In the genomic region with DNA sequence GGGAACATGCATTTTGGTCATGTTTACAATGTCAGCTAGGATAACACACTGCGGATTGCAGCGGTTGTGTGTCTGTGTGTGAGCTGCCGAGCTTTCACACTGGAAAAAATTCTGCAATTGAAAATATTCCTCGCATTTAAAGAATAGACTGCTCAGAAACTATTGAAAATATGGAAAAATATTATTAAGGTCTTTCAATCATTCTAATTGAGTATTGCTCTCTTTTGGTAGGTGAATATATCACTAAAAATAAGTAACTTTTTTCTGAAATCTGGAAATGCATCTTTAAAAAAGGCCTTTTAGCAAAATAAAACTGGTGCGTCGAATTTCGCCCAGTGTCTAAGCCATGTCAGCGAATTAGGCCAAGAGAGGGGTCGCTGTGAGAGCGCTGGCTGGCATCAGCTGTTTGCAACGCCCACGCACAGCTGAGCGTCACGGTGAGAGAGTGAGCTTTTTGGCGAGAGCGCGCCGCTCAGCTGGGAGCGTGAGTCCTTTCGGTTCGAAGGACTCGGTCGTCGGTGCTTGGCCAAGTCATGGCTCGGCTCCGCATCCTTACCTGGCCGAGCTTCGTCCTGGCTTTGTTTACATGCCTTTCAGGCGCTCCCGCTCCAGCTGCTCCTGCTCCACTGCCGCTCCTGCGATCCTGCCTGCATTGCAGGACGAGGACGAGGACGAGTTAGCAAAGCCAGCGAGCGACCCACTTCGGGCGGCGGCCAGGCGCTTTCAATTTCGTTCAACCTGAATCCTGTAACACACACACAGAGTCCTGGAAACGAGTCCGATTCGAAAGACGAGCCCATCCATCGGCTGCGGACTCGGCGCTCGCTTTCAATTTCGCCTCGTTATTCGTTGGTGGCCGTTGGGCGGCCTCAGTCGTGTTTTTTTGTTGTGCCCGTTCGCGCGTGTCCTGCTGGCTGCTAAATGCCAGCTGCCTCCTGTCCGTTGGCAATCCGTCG, we compare ENCODE assay signal across 1 fruit fly cellular context.
TF ChIP-seq lines count a peak whose summit lies in the region.

A gene (plus strand): TSS at position 864 of the 956 bp plus-strand sequence.

TF ChIP-seq in whole organism, embryonic, 481 proteins besides CTCF, POLR2A, EP300 and RAD21 (continued from another document and continues in another):
- TF ChIP-seq scrt (GFP tag; optimal IDR thresholded peaks at IDR 0.05; lab: Kevin White, UChicago), result peak; percentile 24
- TF ChIP-seq CG8388 (GFP tag; optimal IDR thresholded peaks at IDR 0.05; lab: Kevin White, UChicago), result no peak
- TF ChIP-seq CG17385 (GFP tag; optimal IDR thresholded peaks at IDR 0.05; lab: Kevin White, UChicago), result peak; percentile 39
- no peak for TF ChIP-seq Dad (GFP tag; optimal IDR thresholded peaks at IDR 0.05; lab: Kevin White, UChicago)
- TF ChIP-seq ftz-f1 (GFP tag; optimal IDR thresholded peaks at IDR 0.05; lab: Kevin White, UChicago), result no peak
- no peak for TF ChIP-seq CG4404 (GFP tag; IDR thresholded peaks at IDR 0.05; lab: Robert Waterston, UW)
- TF ChIP-seq z (GFP tag; IDR thresholded peaks at IDR 0.05; lab: Robert Waterston, UW), result no peak
- no peak for TF ChIP-seq unc-4 (GFP tag; IDR thresholded peaks at IDR 0.05; lab: Robert Waterston, UW; ENCODE audit: partially characterized antibody)
- TF ChIP-seq MBD-R2 (GFP tag; IDR thresholded peaks at IDR 0.05; lab: Robert Waterston, UW), result no peak
- no peak for TF ChIP-seq CG2889 (GFP tag; IDR thresholded peaks at IDR 0.05; lab: Robert Waterston, UW)
- no peak for TF ChIP-seq CG14965 (GFP tag; optimal IDR thresholded peaks at IDR 0.05; lab: Kevin White, UChicago; ENCODE audit: borderline replicate concordance)
- no peak for TF ChIP-seq ci (GFP tag; IDR thresholded peaks at IDR 0.05; lab: Robert Waterston, UW)
- TF ChIP-seq CG11456 (GFP tag; IDR thresholded peaks at IDR 0.05; lab: Robert Waterston, UW), result no peak
- peak; percentile 20 for TF ChIP-seq HLH54F (GFP tag; optimal IDR thresholded peaks at IDR 0.05; lab: Kevin White, UChicago)
- no peak for TF ChIP-seq al (GFP tag; IDR thresholded peaks at IDR 0.05; lab: Robert Waterston, UW)
- TF ChIP-seq fru (optimal IDR thresholded peaks at IDR 0.05; lab: Kevin White, UChicago), result no peak
- no peak for TF ChIP-seq CG7357 (GFP tag; IDR thresholded peaks at IDR 0.05; lab: Robert Waterston, UW)
- no peak for TF ChIP-seq E2f2 (GFP tag; IDR thresholded peaks at IDR 0.05; lab: Robert Waterston, UW)
- no peak for TF ChIP-seq toy (GFP tag; IDR thresholded peaks at IDR 0.05; lab: Robert Waterston, UW)
- TF ChIP-seq knrl (GFP tag; IDR thresholded peaks at IDR 0.05; lab: Robert Waterston, UW; ENCODE audit: partially characterized antibody), result no peak
- TF ChIP-seq gem (tag; optimal IDR thresholded peaks at IDR 0.05; lab: Kevin White, UChicago), result peak; percentile 52
- TF ChIP-seq Taf1 (GFP tag; IDR thresholded peaks at IDR 0.05; lab: Robert Waterston, UW), result no peak
- TF ChIP-seq CG8924 (tag; optimal IDR thresholded peaks at IDR 0.05; lab: Kevin White, UChicago), result no peak
- no peak for TF ChIP-seq tgo (GFP tag; IDR thresholded peaks at IDR 0.05; lab: Robert Waterston, UW)
- peak; percentile 9; the same call in 1 of the 2 replicates for TF ChIP-seq CG31224 (GFP tag; IDR thresholded peaks at IDR 0.05; lab: Robert Waterston, UW)
- TF ChIP-seq lov (optimal IDR thresholded peaks at IDR 0.05; lab: Kevin White, UChicago), result no peak
- TF ChIP-seq lov (GFP tag; IDR thresholded peaks at IDR 0.05; lab: Robert Waterston, UW), result no peak
- no peak for TF ChIP-seq Nf-YA (GFP tag; IDR thresholded peaks at IDR 0.05; lab: Robert Waterston, UW)
- no peak for TF ChIP-seq CG4707 (GFP tag; optimal IDR thresholded peaks at IDR 0.05; lab: Kevin White, UChicago)
- TF ChIP-seq jigr1 (GFP tag; IDR thresholded peaks at IDR 0.05; lab: Robert Waterston, UW), result no peak
- TF ChIP-seq CG6175 (GFP tag; IDR thresholded peaks at IDR 0.05; lab: Robert Waterston, UW), result no peak
- no peak for TF ChIP-seq CG18011 (GFP tag; optimal IDR thresholded peaks at IDR 0.05; lab: Kevin White, UChicago)
- peak; percentile 93 for TF ChIP-seq Deaf1 (tag; optimal IDR thresholded peaks at IDR 0.05; lab: Kevin White, UChicago)
- no peak for TF ChIP-seq pan (optimal IDR thresholded peaks at IDR 0.05; lab: Kevin White, UChicago)
- no peak for TF ChIP-seq pan (GFP tag; optimal IDR thresholded peaks at IDR 0.05 in 1 of 2, IDR thresholded peaks at IDR 0.05 in 1 of 2)
- no peak for TF ChIP-seq CG5245 (GFP tag; optimal IDR thresholded peaks at IDR 0.05; lab: Kevin White, UChicago)
- no peak for TF ChIP-seq CG4360 (GFP tag; IDR thresholded peaks at IDR 0.05; lab: Robert Waterston, UW)
- TF ChIP-seq tll (GFP tag; optimal IDR thresholded peaks at IDR 0.05; lab: Kevin White, UChicago), result no peak
- TF ChIP-seq Sry-β (GFP tag; optimal IDR thresholded peaks at IDR 0.05; lab: Kevin White, UChicago), result no peak
- TF ChIP-seq CG10959 (GFP tag; IDR thresholded peaks at IDR 0.05; lab: Robert Waterston, UW), result no peak
- TF ChIP-seq Hand (GFP tag; optimal IDR thresholded peaks at IDR 0.05; lab: Kevin White, UChicago), result peak; percentile 47
- TF ChIP-seq CG18764 (GFP tag; optimal IDR thresholded peaks at IDR 0.05; lab: Kevin White, UChicago), result no peak
- no peak for TF ChIP-seq CG6654 (GFP tag; optimal IDR thresholded peaks at IDR 0.05; lab: Kevin White, UChicago)
- TF ChIP-seq corto (GFP tag; optimal IDR thresholded peaks at IDR 0.05; lab: Kevin White, UChicago), result no peak
- TF ChIP-seq CG2120 (GFP tag; optimal IDR thresholded peaks at IDR 0.05; lab: Kevin White, UChicago), result peak; percentile 73
- TF ChIP-seq odd (GFP tag; optimal IDR thresholded peaks at IDR 0.05; lab: Kevin White, UChicago), result no peak
- no peak for TF ChIP-seq klu (GFP tag; IDR thresholded peaks at IDR 0.05; lab: Robert Waterston, UW)
- no peak for TF ChIP-seq TFAM (GFP tag; optimal IDR thresholded peaks at IDR 0.05; lab: Kevin White, UChicago)
- no peak for TF ChIP-seq disco-r (GFP tag; optimal IDR thresholded peaks at IDR 0.05; lab: Kevin White, UChicago)
- no peak for TF ChIP-seq CG1603 (tag; optimal IDR thresholded peaks at IDR 0.05; lab: Kevin White, UChicago)
- TF ChIP-seq CG7786 (GFP tag; optimal IDR thresholded peaks at IDR 0.05; lab: Kevin White, UChicago), result no peak
- TF ChIP-seq gce (GFP tag; IDR thresholded peaks at IDR 0.05; lab: Robert Waterston, UW), result no peak
- TF ChIP-seq bsh (GFP tag; optimal IDR thresholded peaks at IDR 0.05; lab: Kevin White, UChicago), result no peak
- peak; percentile 67 for TF ChIP-seq CG7556 (GFP tag; optimal IDR thresholded peaks at IDR 0.05; lab: Kevin White, UChicago)
- TF ChIP-seq CG8944 (GFP tag; optimal IDR thresholded peaks at IDR 0.05; lab: Kevin White, UChicago), result no peak
- TF ChIP-seq Dref (GFP tag; IDR thresholded peaks at IDR 0.05; lab: Robert Waterston, UW), result no peak
- peak; percentile 48 for TF ChIP-seq dmrt99B (tag; optimal IDR thresholded peaks at IDR 0.05; lab: Kevin White, UChicago)
- TF ChIP-seq Ets65A (GFP tag; lab: Kevin White, UChicago), result peak; percentile 68
- TF ChIP-seq lola (GFP tag; optimal IDR thresholded peaks at IDR 0.05; lab: Kevin White, UChicago), result no peak
- TF ChIP-seq B-H1 (GFP tag; IDR thresholded peaks at IDR 0.05; lab: Robert Waterston, UW), result no peak
- no peak for TF ChIP-seq CG2202 (tag; optimal IDR thresholded peaks at IDR 0.05; lab: Kevin White, UChicago)
- no peak for TF ChIP-seq sd (tag; optimal IDR thresholded peaks at IDR 0.05; lab: Kevin White, UChicago)
- TF ChIP-seq Myb (GFP tag; optimal IDR thresholded peaks at IDR 0.05; lab: Kevin White, UChicago), result no peak
- TF ChIP-seq h (optimal IDR thresholded peaks at IDR 0.05; lab: Kevin White, UChicago), result no peak
- no peak for TF ChIP-seq CG14014 (GFP tag; IDR thresholded peaks at IDR 0.05; lab: Robert Waterston, UW)
- TF ChIP-seq luna (GFP tag; optimal IDR thresholded peaks at IDR 0.05; lab: Kevin White, UChicago), result no peak
- TF ChIP-seq sug (tag; optimal IDR thresholded peaks at IDR 0.05; lab: Kevin White, UChicago), result no peak
- peak; percentile 25 for TF ChIP-seq bcd (GFP tag; optimal IDR thresholded peaks at IDR 0.05; lab: Kevin White, UChicago)
- no peak for TF ChIP-seq CG16813 (GFP tag; IDR thresholded peaks at IDR 0.05; lab: Robert Waterston, UW; ENCODE audit: partially characterized antibody)
- peak; percentile 11 for TF ChIP-seq pnt (GFP tag; optimal IDR thresholded peaks at IDR 0.05; lab: Kevin White, UChicago)
- TF ChIP-seq CG18476 (GFP tag; optimal IDR thresholded peaks at IDR 0.05; lab: Kevin White, UChicago), result no peak
- no peak for TF ChIP-seq CG18262 (tag; optimal IDR thresholded peaks at IDR 0.05; lab: Kevin White, UChicago)
- no peak for TF ChIP-seq CG6765 (GFP tag; optimal IDR thresholded peaks at IDR 0.05; lab: Kevin White, UChicago)
- no peak for TF ChIP-seq Ssrp (tag; optimal IDR thresholded peaks at IDR 0.05; lab: Kevin White, UChicago)
- no peak for TF ChIP-seq ash1 (GFP tag; optimal IDR thresholded peaks at IDR 0.05; lab: Kevin White, UChicago)
- TF ChIP-seq CG7745 (tag; optimal IDR thresholded peaks at IDR 0.05; lab: Kevin White, UChicago), result no peak
- no peak for TF ChIP-seq CG3995 (GFP tag; optimal IDR thresholded peaks at IDR 0.05; lab: Kevin White, UChicago)
- no peak for TF ChIP-seq PHDP (tag; optimal IDR thresholded peaks at IDR 0.05; lab: Kevin White, UChicago)
- no peak for TF ChIP-seq CG8290 (GFP tag; optimal IDR thresholded peaks at IDR 0.05; lab: Kevin White, UChicago)
- no peak for TF ChIP-seq CG8290 (tag; optimal IDR thresholded peaks at IDR 0.05; lab: Kevin White, UChicago)
- no peak for TF ChIP-seq sc (optimal IDR thresholded peaks at IDR 0.05; lab: Kevin White, UChicago)
- TF ChIP-seq sc (GFP tag; optimal IDR thresholded peaks at IDR 0.05; lab: Kevin White, UChicago), result no peak
- TF ChIP-seq CG17802 (tag; optimal IDR thresholded peaks at IDR 0.05; lab: Kevin White, UChicago), result no peak
- no peak for TF ChIP-seq NC2α (GFP tag; optimal IDR thresholded peaks at IDR 0.05; lab: Kevin White, UChicago)
- TF ChIP-seq CG17359 (tag; optimal IDR thresholded peaks at IDR 0.05; lab: Kevin White, UChicago), result no peak
- TF ChIP-seq CG43689 (GFP tag; IDR thresholded peaks at IDR 0.05; lab: Robert Waterston, UW), result no peak
- peak; percentile 8 for TF ChIP-seq BtbVII (GFP tag; optimal IDR thresholded peaks at IDR 0.05; lab: Kevin White, UChicago)
- peak; percentile 14 for TF ChIP-seq CG16815 (GFP tag; optimal IDR thresholded peaks at IDR 0.05; lab: Kevin White, UChicago)
- TF ChIP-seq jumu (GFP tag; optimal IDR thresholded peaks at IDR 0.05; lab: Kevin White, UChicago), result peak; percentile 4
- no peak for TF ChIP-seq pita (GFP tag; optimal IDR thresholded peaks at IDR 0.05; lab: Kevin White, UChicago)
- TF ChIP-seq tin (GFP tag; optimal IDR thresholded peaks at IDR 0.05; lab: Kevin White, UChicago), result no peak
- TF ChIP-seq sr (GFP tag; IDR thresholded peaks at IDR 0.05; lab: Robert Waterston, UW), result no peak
- TF ChIP-seq CG3726 (GFP tag; IDR thresholded peaks at IDR 0.05; lab: Robert Waterston, UW), result no peak
- TF ChIP-seq CG8765 (GFP tag; IDR thresholded peaks at IDR 0.05; lab: Robert Waterston, UW), result no peak
- no peak for TF ChIP-seq CG30431 (GFP tag; optimal IDR thresholded peaks at IDR 0.05; lab: Kevin White, UChicago)
- no peak for TF ChIP-seq zen (tag; optimal IDR thresholded peaks at IDR 0.05; lab: Kevin White, UChicago)
- TF ChIP-seq Doc2 (GFP tag; IDR thresholded peaks at IDR 0.05; lab: Robert Waterston, UW), result no peak
- no peak for TF ChIP-seq ems (GFP tag; optimal IDR thresholded peaks at IDR 0.05; lab: Kevin White, UChicago)
- TF ChIP-seq zf30C (GFP tag; optimal IDR thresholded peaks at IDR 0.05; lab: Kevin White, UChicago), result no peak
- no peak for TF ChIP-seq CG4282 (GFP tag; optimal IDR thresholded peaks at IDR 0.05; lab: Kevin White, UChicago)
- TF ChIP-seq Vsx1 (GFP tag; optimal IDR thresholded peaks at IDR 0.05; lab: Kevin White, UChicago), result no peak
- no peak; the same call in 2 of the 3 replicates for TF ChIP-seq row (GFP tag; IDR thresholded peaks at IDR 0.05; lab: Robert Waterston, UW)
- TF ChIP-seq ab (GFP tag; optimal IDR thresholded peaks at IDR 0.05; lab: Kevin White, UChicago), result no peak
- TF ChIP-seq cg (GFP tag; optimal IDR thresholded peaks at IDR 0.05; lab: Kevin White, UChicago), result no peak
- TF ChIP-seq Fer1 (GFP tag; optimal IDR thresholded peaks at IDR 0.05; lab: Kevin White, UChicago), result peak; percentile 62
- TF ChIP-seq Hr51 (GFP tag; optimal IDR thresholded peaks at IDR 0.05; lab: Kevin White, UChicago), result peak in 1 of 2 experiments; percentile 58
- no peak for TF ChIP-seq Nf-YB (GFP tag; optimal IDR thresholded peaks at IDR 0.05; lab: Kevin White, UChicago)
- peak; percentile 69 for TF ChIP-seq Hmr (GFP tag; optimal IDR thresholded peaks at IDR 0.05; lab: Kevin White, UChicago)
- TF ChIP-seq vfl (GFP tag; optimal IDR thresholded peaks at IDR 0.05; lab: Kevin White, UChicago), result no peak
- TF ChIP-seq cad (GFP tag; optimal IDR thresholded peaks at IDR 0.05; lab: Kevin White, UChicago), result no peak
- no peak for TF ChIP-seq lbe (GFP tag; optimal IDR thresholded peaks at IDR 0.05; lab: Kevin White, UChicago)
- peak; percentile 20 for TF ChIP-seq ind (GFP tag; optimal IDR thresholded peaks at IDR 0.05; lab: Kevin White, UChicago)
- TF ChIP-seq CkIIα-i1 (GFP tag; IDR thresholded peaks at IDR 0.05; lab: Robert Waterston, UW), result no peak
- no peak for TF ChIP-seq CG42726 (GFP tag; IDR thresholded peaks at IDR 0.05; lab: Robert Waterston, UW; ENCODE audit: partially characterized antibody)
- TF ChIP-seq Dip2 (GFP tag; IDR thresholded peaks at IDR 0.05; lab: Robert Waterston, UW), result no peak
- TF ChIP-seq gsb (GFP tag; IDR thresholded peaks at IDR 0.05; lab: Robert Waterston, UW), result no peak
- no peak for TF ChIP-seq CG12769 (tag; optimal IDR thresholded peaks at IDR 0.05; lab: Kevin White, UChicago)
- TF ChIP-seq CG12104 (GFP tag; optimal IDR thresholded peaks at IDR 0.05; lab: Kevin White, UChicago), result no peak
- no peak for TF ChIP-seq org-1 (GFP tag; optimal IDR thresholded peaks at IDR 0.05; lab: Kevin White, UChicago)
- TF ChIP-seq schlank (tag; optimal IDR thresholded peaks at IDR 0.05; lab: Kevin White, UChicago), result no peak
- TF ChIP-seq croc (GFP tag; conservative IDR thresholded peaks at IDR 0.05; lab: Robert Waterston, UW), result no peak
- no peak for TF ChIP-seq emc (GFP tag; optimal IDR thresholded peaks at IDR 0.05; lab: Kevin White, UChicago)
- no peak for TF ChIP-seq dmrt11E (tag; optimal IDR thresholded peaks at IDR 0.05; lab: Kevin White, UChicago)
- TF ChIP-seq Blimp-1 (GFP tag; optimal IDR thresholded peaks at IDR 0.05; lab: Kevin White, UChicago), result no peak
- TF ChIP-seq fd96Cb (tag; optimal IDR thresholded peaks at IDR 0.05; lab: Kevin White, UChicago), result no peak
- TF ChIP-seq sisA (GFP tag; IDR thresholded peaks at IDR 0.05; lab: Robert Waterston, UW), result no peak
- no peak for TF ChIP-seq CG11504 (tag; optimal IDR thresholded peaks at IDR 0.05; lab: Kevin White, UChicago)
- TF ChIP-seq mirr (GFP tag; optimal IDR thresholded peaks at IDR 0.05; lab: Kevin White, UChicago), result no peak
